Worm (Caenorhabditis elegans) whole organism, dauer: ENCODE data around the gene F26F4.2.

Source experiments
- unc-62 ChIP-seq: sonication (generic microtip); optimal IDR thresholded peaks from 2 replicates; lab custom pipeline; 2017; ENCODE audit warnings: missing biosample characterization, missing genetic modification reagents, missing genetic modification characterization

Gene F26F4.2

DNA sequence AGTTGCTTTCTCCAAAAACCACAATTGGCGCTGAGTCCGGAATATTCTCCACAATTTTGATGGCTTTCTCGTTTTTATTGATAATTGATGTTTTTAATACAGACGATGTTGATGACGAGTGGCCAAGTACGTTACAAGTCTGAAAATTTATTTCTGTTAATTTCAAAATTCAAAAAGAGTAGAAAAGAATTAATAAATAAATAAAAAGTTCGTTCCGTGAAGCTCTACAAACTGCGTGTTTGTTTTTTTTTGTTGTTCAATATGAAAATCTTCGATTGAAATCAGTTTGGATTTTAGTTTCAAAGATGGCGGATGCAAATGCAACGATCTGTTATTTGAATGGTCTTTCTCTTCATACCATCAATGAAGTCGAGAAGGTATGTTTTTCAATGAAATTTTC, at the start of gene F26F4.2:
F26F4.2 (plus strand) TSS at position 301 of the 400 bp plus-strand sequence.
- TF ChIP-seq unc-62: no peak

DNA sequence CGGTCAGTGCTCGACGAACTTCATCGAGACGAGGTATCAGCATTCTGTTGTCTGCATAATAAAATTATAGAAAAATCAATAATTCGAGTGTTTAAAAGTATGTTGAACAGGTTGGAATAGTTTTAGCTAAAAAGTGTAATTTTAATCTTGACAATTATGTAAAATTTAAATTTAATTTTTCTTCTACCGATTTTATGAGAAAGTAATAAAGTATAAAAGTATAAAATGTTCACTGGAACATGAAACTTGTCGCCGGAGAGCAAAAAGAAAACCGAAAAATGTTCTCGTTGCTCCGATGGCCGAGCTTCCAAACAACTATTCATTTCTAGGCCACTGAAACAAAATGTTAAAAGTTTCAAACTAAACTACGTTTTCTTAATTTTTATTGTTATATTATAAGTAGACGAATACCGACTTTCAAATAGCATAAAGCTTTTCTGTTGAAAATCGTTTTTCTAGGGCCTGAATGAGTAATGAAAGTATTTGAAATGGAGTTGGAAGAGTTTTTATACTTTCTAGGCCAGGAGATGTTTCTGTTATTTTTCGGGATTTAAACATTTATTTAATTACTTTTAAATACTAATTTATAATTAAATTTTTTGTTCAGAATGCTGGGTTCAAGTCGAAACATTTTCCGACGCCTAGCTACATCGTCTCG, 49.2 kb upstream of the F26F4.2 start, which contains the start of the genes C35D10.10 and C35D10.5:
C35D10.10 (minus strand) TSS at position 51 of the 658 bp plus-strand sequence.
C35D10.5 (plus strand) TSS at position 608 of the 658 bp plus-strand sequence.
- TF ChIP-seq unc-62: no peak

DNA sequence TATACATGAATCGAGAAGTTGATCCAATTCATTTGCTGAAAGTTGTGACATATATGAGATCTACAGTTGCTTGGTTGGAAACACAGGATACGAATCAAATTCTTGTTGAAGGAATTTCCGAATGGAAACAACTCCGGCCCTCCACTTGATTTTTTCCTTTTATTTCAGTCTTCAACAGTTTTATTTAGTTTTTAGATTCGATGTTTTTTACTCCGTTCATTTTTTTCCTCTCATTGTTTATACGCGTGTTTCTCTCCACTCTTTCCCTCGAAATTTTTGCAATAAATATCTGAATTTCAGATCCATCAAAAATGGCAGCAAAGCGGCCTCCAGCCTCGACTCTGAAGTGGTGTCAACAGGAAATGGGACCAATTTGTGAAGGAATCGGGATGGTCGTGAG, 47.9 kb upstream of the F26F4.2 start, which contains the start of gene coq-8:
coq-8 (plus strand) TSS at position 301 of the 400 bp plus-strand sequence.
- TF ChIP-seq unc-62: no peak

DNA sequence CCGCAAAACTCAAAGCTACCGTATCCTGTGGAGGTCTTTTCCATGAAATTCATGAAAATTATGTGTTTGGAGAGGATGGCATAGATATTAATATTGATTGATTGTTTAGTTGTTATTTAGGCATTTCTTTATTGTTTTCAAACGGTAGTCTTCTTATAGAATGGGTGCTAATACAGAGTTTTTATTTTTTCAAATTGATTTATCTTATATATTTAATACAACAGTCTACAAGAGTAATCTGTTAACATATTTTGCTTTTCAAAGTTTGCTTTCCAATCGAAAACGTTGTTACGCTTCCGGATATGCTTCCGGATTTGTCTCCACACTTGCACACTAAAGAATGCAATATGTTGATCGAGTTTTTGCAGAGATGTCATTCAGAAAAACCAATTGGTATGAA, 44.3 kb upstream of the F26F4.2 start, which contains the start of gene C35D10.17:
C35D10.17 (plus strand) TSS at position 301 of the 400 bp plus-strand sequence.
- TF ChIP-seq unc-62: no peak

DNA sequence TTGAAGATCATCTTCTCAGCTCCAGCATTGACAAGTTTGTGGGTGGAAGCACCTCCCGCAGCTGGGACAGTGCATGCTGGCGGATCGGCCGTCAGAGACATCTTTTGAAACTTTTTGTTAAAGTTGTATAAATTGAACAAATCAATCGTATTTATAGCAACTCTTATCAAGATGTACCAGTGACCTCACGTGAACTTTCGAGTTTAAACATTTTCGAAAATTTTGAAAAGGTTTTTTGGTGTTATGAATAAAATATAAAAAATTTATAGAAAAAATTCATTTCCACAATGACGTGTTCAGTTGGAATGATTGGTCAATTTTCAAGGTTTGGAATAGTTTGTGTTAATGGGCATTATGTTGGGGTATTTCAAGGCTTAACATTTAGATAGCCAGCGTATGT, 42.4 kb upstream of the F26F4.2 start, which contains the start of the genes msd-4 and C35D10.3:
msd-4 (minus strand) TSS at position 101 of the 400 bp plus-strand sequence.
C35D10.3 (plus strand) TSS at position 279 of the 400 bp plus-strand sequence.
- no peak for TF ChIP-seq unc-62

DNA sequence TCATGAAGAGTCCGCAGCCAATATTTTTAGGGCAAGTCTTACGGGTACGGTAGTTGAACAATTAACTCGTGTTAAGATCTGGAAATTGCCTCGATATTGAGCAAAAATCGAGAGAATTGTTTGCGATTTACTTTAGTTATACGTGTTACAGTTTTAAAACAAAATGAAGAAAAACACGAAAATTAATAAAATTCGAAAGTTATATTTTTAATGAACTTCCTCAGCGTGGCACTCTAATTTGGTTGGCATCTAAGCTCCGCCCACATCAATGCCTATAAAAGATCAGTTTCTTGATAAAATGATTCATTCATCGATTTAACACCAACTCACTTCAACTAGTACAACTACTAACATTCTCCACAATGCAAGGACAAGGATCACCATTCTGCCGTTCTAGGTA, 40.6 kb upstream of the F26F4.2 start, which contains the start of gene gipc-1:
gipc-1 (plus strand) TSS at position 301 of the 400 bp plus-strand sequence.
- TF ChIP-seq unc-62: no peak

DNA sequence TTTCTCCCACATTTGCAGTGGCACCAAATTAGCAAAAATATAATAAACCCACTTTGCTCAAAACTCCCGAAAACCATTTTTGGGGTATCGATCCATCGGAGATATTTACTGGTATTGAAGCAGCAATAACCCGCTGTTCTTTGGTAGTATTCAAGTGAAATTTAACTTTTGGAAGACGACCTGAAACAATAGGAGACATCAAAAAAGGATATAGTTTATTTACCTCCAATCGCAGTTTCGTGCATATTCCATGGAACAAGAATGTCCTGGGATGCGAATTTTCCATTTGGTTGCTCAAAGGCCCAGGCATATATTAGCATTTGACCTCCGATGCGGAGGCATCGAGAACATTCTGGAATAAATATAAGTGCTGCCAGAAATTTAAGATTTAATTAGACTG, 37.7 kb upstream of the F26F4.2 start:
- no peak for TF ChIP-seq unc-62

DNA sequence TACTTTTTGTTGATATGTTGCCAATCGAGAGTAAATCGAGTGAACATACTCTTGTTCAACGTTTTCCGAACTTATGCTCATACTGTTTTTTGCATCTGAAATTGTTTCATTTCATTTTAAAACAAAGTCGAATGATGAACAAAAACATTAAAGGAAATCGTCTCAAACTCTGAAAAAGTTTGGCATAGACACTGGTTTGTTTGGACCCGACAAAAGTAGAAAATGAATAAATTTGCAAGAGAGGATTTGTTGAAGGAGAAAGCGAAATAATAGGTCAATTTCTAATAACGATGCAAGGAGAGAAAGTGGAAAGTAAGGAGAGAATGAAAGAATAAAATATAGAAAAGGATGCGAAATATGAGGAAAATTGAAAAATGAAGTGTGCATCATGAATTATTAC, 36.4 kb upstream of the F26F4.2 start, which contains the start of gene C35D10.12:
C35D10.12 (minus strand) TSS at position 101 of the 400 bp plus-strand sequence.
- no peak for TF ChIP-seq unc-62

DNA sequence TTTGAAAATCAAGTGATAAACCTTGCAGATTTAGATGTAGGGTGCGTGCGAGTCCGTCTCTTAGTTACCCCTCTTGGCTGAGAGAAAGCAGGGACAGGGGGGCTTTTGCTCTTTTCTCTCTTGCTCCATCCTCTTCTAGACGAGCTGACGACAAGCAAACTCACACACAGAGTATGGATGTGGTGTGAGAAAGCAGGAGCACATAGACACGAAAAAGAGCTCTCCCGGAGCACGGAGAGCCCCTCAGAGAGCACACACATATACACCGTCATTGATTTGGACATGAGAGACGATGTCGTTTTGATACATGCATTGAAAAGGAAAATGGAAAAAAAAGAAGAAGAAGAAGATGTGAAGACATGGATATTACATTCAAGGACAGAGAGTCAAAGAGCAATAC, 35.4 kb upstream of the F26F4.2 start:
- TF ChIP-seq unc-62: no peak

DNA sequence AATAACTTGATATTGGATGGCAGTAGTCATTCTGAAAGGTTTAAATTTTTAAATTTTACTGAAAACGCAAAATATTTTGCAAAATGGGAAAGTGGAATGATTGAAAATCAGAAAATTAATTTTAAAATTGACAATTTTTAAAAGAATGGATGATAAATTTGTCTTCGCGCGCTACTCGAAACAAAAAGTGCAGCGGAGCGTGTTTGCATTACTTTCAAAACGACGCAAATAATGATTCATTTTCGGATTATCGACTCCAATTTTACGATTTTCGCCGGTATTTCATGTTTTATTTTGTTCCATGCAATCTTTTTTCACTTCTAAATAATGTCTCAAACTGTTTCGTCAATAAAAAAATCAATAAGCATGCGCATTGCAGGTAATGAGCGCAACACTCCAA, 32.8 kb upstream of the F26F4.2 start, which contains the start of the genes tost-1 and arx-6:
tost-1 (minus strand) TSS at position 31 of the 400 bp plus-strand sequence.
arx-6 (plus strand) TSS at position 378 of the 400 bp plus-strand sequence.
- TF ChIP-seq unc-62: no peak

DNA sequence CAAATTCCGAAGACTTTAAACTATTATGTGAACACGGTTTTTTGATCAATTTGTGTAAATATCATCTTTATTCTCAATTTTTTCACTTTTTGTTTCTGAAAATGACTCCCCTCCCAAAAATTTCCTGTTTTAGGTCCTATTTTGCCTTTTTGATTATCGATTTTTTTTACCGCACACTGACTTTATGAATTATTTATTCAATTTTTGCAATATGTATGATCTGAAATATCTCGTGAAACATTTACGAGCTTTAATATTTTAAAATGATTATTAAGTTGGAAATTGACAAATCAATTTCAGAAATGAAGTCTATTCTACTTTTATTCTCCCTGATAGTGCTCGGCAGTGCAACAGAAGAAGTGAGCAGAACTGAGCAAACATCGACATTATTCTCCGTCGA, 31.6 kb upstream of the F26F4.2 start, which contains the start of gene C35D10.1:
C35D10.1 (plus strand) TSS at position 301 of the 400 bp plus-strand sequence.
- no peak for TF ChIP-seq unc-62

DNA sequence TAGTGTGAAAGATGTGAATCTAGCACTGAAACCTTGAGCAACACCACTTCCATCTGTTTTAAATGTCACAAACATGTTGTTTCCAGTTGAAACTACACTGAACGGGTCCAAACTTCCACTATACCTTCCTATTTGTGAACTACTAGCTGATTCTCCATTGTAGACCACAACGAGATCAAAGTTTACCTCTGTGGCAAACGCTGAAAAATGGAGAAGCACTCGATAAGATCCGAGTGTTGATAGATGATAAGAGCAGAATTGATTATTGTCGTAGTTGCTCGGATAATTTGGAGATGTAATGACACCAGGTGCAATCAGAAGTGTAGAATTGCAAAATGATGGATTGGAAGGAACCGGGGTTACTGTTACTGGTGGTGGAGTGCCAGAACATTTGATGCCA, 29.1 kb upstream of the F26F4.2 start:
- TF ChIP-seq unc-62: no peak

DNA sequence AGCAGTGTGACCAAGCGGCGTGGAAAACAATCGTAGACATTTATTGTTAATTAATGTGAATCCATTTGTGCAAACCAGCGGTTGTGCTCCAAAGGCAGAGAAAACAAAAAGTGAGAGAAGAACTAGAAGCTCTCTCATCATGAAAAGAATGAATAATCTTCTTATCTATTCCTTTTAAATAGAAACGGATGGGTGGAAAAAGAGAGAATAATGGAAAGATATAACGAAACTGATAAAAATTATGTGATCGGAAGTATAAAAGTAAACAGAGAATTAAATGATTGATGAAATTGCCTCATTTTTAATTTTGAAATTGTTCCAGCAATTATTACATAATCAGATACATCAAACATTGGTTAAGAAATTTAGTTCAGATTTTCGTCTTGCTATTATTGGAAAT, 27.6 kb upstream of the F26F4.2 start, which contains the start of gene clec-5:
clec-5 (minus strand) TSS at position 178 of the 400 bp plus-strand sequence.
- TF ChIP-seq unc-62: no peak

DNA sequence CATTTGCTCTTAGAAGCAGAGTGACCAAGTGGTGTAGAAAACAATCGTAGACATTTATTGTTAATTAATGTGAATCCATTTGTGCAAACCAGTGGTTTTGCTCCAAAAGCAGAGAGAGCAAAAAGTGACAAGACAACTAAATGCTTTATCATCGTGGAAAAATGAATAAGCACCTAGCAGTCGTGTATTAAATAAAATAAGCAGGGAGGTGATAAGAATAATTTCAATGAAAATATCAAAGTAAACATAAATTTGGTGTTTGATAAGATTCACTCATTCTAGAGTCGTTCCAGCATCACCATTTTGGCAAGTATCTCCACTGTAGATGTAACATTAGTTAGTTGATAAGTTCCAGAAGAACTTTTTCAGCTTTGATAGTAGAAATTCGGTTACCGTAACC, 23.8 kb upstream of the F26F4.2 start, which contains the start of gene clec-6:
clec-6 (minus strand) TSS at position 154 of the 400 bp plus-strand sequence.
- TF ChIP-seq unc-62: no peak

DNA sequence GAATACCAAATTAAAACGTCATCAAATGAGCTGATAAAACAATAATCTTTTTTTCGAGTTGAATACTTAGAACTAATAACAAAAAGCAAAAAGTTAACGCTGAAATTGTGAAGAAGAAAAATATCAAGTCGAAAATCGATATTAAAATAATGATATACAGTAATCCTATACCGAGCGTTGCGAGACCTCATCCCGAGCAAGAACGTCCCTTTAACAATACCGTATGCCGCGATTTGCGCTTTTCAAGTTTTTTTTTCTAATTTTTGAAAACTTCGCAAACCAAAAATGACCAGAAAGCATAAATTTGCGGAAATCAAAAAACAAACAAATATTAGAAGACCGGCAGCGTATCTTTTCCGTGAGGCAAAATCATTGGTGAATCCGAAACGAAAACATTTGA, 20.1 kb upstream of the F26F4.2 start, which contains the start of gene F26F4.5:
F26F4.5 (minus strand) TSS at position 256 of the 400 bp plus-strand sequence.
- no peak for TF ChIP-seq unc-62

DNA sequence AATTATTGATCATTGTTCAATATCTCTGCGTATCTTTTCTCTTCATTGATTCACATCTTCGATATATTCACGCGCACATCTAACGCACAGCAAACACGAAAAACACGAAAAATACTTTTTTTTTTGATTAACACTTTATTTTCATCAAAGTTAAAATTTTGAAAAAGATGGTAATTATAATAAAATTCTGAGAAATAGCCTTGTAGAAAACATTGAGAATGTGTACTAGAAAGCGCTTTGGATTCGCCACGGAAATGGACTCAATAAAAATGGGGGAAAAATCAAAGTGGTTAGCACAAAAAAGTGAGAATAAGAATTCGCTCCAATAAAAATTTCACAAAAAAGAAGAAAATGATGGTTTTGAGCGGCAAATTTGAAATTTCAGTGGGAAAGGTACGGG, 17.5 kb upstream of the F26F4.2 start, which contains the start of gene F26F4.6:
F26F4.6 (minus strand) TSS at position 101 of the 400 bp plus-strand sequence.
- no peak for TF ChIP-seq unc-62

DNA sequence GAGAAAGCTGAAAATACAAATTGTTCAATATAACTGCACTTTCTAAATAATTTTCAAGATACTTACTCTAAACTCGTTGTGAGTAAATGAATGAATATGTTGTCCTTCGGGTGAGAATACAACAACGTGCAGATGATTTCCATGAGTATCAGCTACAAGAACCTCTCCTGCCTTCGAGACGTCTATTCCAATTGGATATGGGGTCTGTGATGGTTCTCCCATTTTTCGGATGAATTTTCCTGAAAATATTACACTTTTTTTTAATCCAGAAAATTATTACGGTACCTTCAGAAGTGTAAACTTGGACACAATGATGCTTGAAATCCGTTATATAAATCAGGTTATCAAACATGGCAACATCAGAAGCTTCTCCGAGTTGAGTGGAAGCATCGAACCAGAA, 15.7 kb upstream of the F26F4.2 start:
- no peak for TF ChIP-seq unc-62
